Worm (Caenorhabditis elegans) whole organism, L2 larva: ENCODE data around the gene F32D8.15.
A peak's percentile ranks its signal among the peaks of the same experiment; 100 is the strongest.

Source experiments
- ama-1 ChIP-seq: fragments of 150-350 bp; optimal IDR thresholded peaks from 2 replicates; lab custom pipeline; 2018; ENCODE audit warnings: inconsistent platforms
- gmeb-1 ChIP-seq: fragments of 150-350 bp; optimal IDR thresholded peaks from 2 replicates; lab custom pipeline; 2014; ENCODE audit warnings: missing biosample characterization, missing genetic modification characterization
- mbf-1 ChIP-seq: sonication (generic microtip); optimal IDR thresholded peaks from 2 replicates; lab custom pipeline; 2017; ENCODE audit warnings: missing biosample characterization, missing genetic modification characterization
- mdl-1 ChIP-seq, 2 experiments: fragments of 150-350 bp in 1 of 2; sonication (generic microtip) in 1 of 2; optimal IDR thresholded peaks; 2 replicates each; lab custom pipeline; 2017; ENCODE audit warnings: missing biosample characterization in 2 of 2, missing genetic modification characterization in 2 of 2
- nhr-25 ChIP-seq: fragments of 150-350 bp; sonication (generic microtip); optimal IDR thresholded peaks from 3 replicates; lab custom pipeline; 2014; ENCODE audit warnings: missing biosample characterization, missing genetic modification characterization
- nhr-6 ChIP-seq: fragments of 150-350 bp; optimal IDR thresholded peaks from 2 replicates; lab custom pipeline; 2014; ENCODE audit warnings: missing biosample characterization, missing genetic modification characterization
- sma-9 ChIP-seq, 2 experiments: fragments of 150-350 bp in 1 of 2; sonication (generic microtip) in 1 of 2; optimal IDR thresholded peaks; 2 replicates each; lab custom pipeline; 2014 to 2016; ENCODE audit warnings: missing genetic modification characterization in 2 of 2, mild to moderate bottlenecking in 1 of 2, missing biosample characterization in 1 of 2, missing compliant biosample characterization in 1 of 2, missing genetic modification reagents in 1 of 2, moderate library complexity in 1 of 2
- snpc-4 ChIP-seq: fragments of 150-350 bp; optimal IDR thresholded peaks from 2 replicates; lab custom pipeline; 2014; ENCODE audit warnings: missing biosample characterization, missing genetic modification characterization
- unc-39 ChIP-seq: fragments of 150-350 bp; optimal IDR thresholded peaks from 2 replicates; lab custom pipeline; 2014; ENCODE audit warnings: missing biosample characterization, missing genetic modification characterization

DNA sequence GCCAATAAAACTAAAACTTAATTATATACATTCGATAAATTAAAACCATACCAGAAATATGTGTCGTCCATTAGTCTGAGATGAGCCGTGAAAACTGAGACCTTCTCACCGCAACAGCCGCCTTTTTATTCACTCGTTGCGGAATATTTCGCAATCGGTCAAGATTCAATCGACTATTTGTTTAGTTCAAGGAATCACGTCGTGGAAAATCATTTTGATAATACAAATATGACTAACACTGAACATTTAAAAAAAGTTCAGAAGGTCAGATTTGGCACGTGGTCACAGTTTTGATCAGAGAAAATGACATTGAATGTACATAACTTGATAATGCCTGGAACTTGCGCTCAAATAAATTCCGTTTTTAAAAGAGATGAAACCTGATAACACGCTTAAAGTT, 34.9 kb downstream of the F32D8.15 start, which contains the start of gene F17C11.11:
- TF ChIP-seq gmeb-1 (tag; lab: Kevin White, UChicago) = peak; percentile 23
- peak; percentile 68 for TF ChIP-seq sma-9 (GFP tag; optimal IDR thresholded peaks at IDR 0.05; lab: Kevin White, UChicago)
- TF ChIP-seq sma-9 (tag; optimal IDR thresholded peaks at IDR 0.05; lab: Kevin White, UChicago) = no peak
- TF ChIP-seq nhr-6 (tag; lab: Kevin White, UChicago) = no peak
- no peak for TF ChIP-seq nhr-25
- TF ChIP-seq snpc-4 (tag; lab: Kevin White, UChicago) = no peak
- TF ChIP-seq ama-1 (lab: Kevin White, UChicago) = no peak
- no peak for TF ChIP-seq mdl-1 (tag; optimal IDR thresholded peaks at IDR 0.05; lab: Kevin White, UChicago)
- TF ChIP-seq unc-39 (tag; lab: Kevin White, UChicago) = no peak
- no peak for TF ChIP-seq mbf-1 (tag; lab: Kevin White, UChicago)
